Worm (Caenorhabditis elegans) whole organism, midembryonic: ENCODE results near the gene C16D9.6.

Experiments
- cog-1 ChIP-seq: sonication (generic microtip); optimal IDR thresholded peaks from 2 replicates; lab custom pipeline; 2016; ENCODE audit warnings: missing genetic modification characterization, missing compliant biosample characterization
- tab-1 ChIP-seq: fragments of 200-800 bp; sonication (Bioruptor generic); IDR thresholded peaks from 2 replicates; pipeline ENCODE4 v1.3.6; 2022; ENCODE audit warnings: missing genetic modification characterization, missing compliant biosample characterization

DNA sequence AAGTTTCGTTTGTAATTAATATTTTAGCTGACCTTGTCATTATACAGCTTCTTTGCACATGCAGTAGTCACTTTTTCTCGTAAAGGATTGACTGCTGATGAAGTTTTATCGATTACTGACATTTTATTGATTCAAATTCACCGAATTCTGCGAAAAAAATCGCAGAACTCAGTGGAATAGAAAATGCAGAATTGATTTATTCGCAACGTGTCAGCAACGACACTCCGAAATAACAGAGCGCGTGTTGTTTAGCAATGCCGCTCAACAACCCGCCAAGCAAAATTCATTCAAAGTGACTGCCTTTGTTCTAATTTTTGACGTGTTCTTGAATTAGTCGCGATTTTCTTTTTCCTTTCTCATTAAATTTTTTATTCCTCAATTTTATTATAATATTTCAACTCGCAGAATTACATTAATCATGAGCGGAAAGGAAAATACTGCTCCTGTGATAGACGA lies 29.0 kb downstream of the C16D9.6 start, which contains the start of the genes cogc-6 and air-1:
- TF ChIP-seq cog-1 (tag; lab: Kevin White, UChicago), result no peak
- TF ChIP-seq tab-1 (GFP tag; lab: Robert Waterston, UW), result no peak
